Worm (Caenorhabditis elegans): Measurements from ENCODE around the gene oac-37.

DNA sequence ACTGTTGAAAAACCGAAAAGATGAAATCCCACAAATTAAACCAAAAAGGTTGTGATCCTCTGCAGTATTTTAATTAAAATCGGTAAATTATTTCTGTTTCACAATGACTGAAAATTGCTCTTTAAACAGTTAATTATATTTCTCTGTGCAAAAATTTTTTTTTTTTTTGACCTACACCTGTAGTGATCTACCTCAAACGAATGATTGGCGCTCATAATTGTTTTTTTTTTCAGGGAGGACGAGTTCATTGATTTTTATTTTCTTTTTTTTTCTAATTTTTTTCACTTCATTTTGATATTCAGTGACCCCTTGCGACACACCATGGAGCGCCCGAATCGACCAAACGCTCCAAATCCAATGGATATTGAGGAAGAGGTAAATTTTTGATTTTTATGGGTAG, 50.5 kb downstream of the oac-37 start, which contains the start of gene F02H6.2:
- TF ChIP-seq nhr-25 (tag; optimal IDR thresholded peaks at IDR 0.05) (no peak), tbx-2 (tag; optimal IDR thresholded peaks at IDR 0.05) (no peak), nhr-76 (tag; optimal IDR thresholded peaks at IDR 0.05) (no peak), elt-3 (tag; optimal IDR thresholded peaks at IDR 0.05) (no peak), ama-1 (optimal IDR thresholded peaks at IDR 0.05) (no peak), unc-62 (GFP tag; optimal IDR thresholded peaks at IDR 0.05) (no peak), fos-1 (tag; optimal IDR thresholded peaks at IDR 0.05) (no peak), ceh-28 (tag; optimal IDR thresholded peaks at IDR 0.05) (no peak), snpc-4 (tag; optimal IDR thresholded peaks at IDR 0.05) (no peak), zag-1 (tag; optimal IDR thresholded peaks at IDR 0.05) (no peak), nfya-1 (tag; optimal IDR thresholded peaks at IDR 0.05; ENCODE audit: insufficient read depth) (no peak), egl-27 (tag; optimal IDR thresholded peaks at IDR 0.05) (no peak)

All from whole organism, L3 larva.